Fruit fly (Drosophila melanogaster) whole organism, embryonic: ENCODE results near the gene BomT3.
A peak's percentile ranks its signal among the peaks of the same experiment; 100 is the strongest.

Experiments used
- Bdp1 ChIP-seq: fragments of 200-800 bp; sonication (Bioruptor generic); optimal IDR thresholded peaks from 3 replicates; lab custom pipeline; 2016; ENCODE audit warnings: missing biosample characterization, missing genetic modification characterization
- CG10209 ChIP-seq: fragments of 200-800 bp; sonication (Bioruptor generic); optimal IDR thresholded peaks from 3 replicates; lab custom pipeline; 2017; ENCODE audit warnings: missing biosample characterization, mild to moderate bottlenecking, missing genetic modification characterization, missing genetic modification reagents
- CG10462 ChIP-seq: fragments of 200-800 bp; sonication (Bioruptor generic); optimal IDR thresholded peaks from 2 replicates; lab custom pipeline; 2016; ENCODE audit warnings: missing biosample characterization, missing genetic modification characterization
- CG10654 ChIP-seq: fragments of 200-800 bp; sonication (Bioruptor generic); optimal IDR thresholded peaks from 2 replicates; lab custom pipeline; 2016; ENCODE audit warnings: missing biosample characterization, missing genetic modification characterization
- CG10979 ChIP-seq: fragments of 200-800 bp; sonication (Bioruptor generic); optimal IDR thresholded peaks from 2 replicates; lab custom pipeline; 2018; ENCODE audit warnings: missing biosample characterization, mild to moderate bottlenecking, missing genetic modification characterization, moderate library complexity
- CG11247 ChIP-seq: fragments of 200-800 bp; sonication (Bioruptor generic); IDR thresholded peaks from 2 replicates; pipeline ENCODE4 v1.3.6; 2022; ENCODE audit warnings: missing biosample characterization, missing genetic modification characterization
- CG12299 ChIP-seq: fragments of 200-800 bp; sonication (Bioruptor generic); optimal IDR thresholded peaks from 2 replicates; lab custom pipeline; 2018; ENCODE audit warnings: missing biosample characterization, mild to moderate bottlenecking, missing genetic modification characterization
- CG12942 ChIP-seq: fragments of 200-800 bp; sonication (Bioruptor generic); optimal IDR thresholded peaks from 3 replicates; lab custom pipeline; 2016; ENCODE audit warnings: missing biosample characterization, missing genetic modification characterization
- CG13296 ChIP-seq: fragments of 200-800 bp; sonication (Bioruptor generic); optimal IDR thresholded peaks from 3 replicates; lab custom pipeline; 2018; ENCODE audit warnings: missing biosample characterization, mild to moderate bottlenecking, missing genetic modification characterization
- CG13424 ChIP-seq: fragments of 200-800 bp; sonication (Bioruptor generic); optimal IDR thresholded peaks from 2 replicates; lab custom pipeline; 2019; ENCODE audit warnings: missing biosample characterization, mild to moderate bottlenecking, missing genetic modification characterization, moderate library complexity
- CG14441 ChIP-seq: fragments of 200-800 bp; sonication (Bioruptor generic); IDR thresholded peaks from 2 replicates; pipeline ENCODE4 v1.3.6; 2022; ENCODE audit warnings: missing biosample characterization, missing genetic modification characterization
- CG17328 ChIP-seq: fragments of 200-800 bp; sonication (Bioruptor generic); IDR thresholded peaks from 2 replicates; pipeline ENCODE4 v1.3.6; 2022; ENCODE audit warnings: missing biosample characterization, missing genetic modification characterization
- CG3163 ChIP-seq: fragments of 200-800 bp; sonication (Bioruptor generic); optimal IDR thresholded peaks from 3 replicates; lab custom pipeline; 2016; ENCODE audit warnings: missing biosample characterization, missing genetic modification characterization
- CG3281 ChIP-seq: fragments of 200-800 bp; sonication (Bioruptor generic); optimal IDR thresholded peaks from 3 replicates; lab custom pipeline; 2017; ENCODE audit warnings: missing biosample characterization, mild to moderate bottlenecking, missing genetic modification characterization
- CG33213 ChIP-seq: fragments of 200-800 bp; sonication (Bioruptor generic); optimal IDR thresholded peaks from 3 replicates; lab custom pipeline; 2016; ENCODE audit warnings: missing biosample characterization, missing genetic modification characterization
- CG7372 ChIP-seq: fragments of 200-800 bp; sonication (Bioruptor generic); IDR thresholded peaks from 2 replicates; pipeline ENCODE4 v1.3.6; 2022; ENCODE audit warnings: missing biosample characterization, missing genetic modification characterization
- CG7786 ChIP-seq: fragments of 200-800 bp; sonication (Bioruptor generic); optimal IDR thresholded peaks from 2 replicates; lab custom pipeline; 2016; ENCODE audit warnings: missing biosample characterization, missing genetic modification characterization
- CG8290 ChIP-seq, 3 experiments: fragments of 200-800 bp; sonication (Bioruptor generic); optimal IDR thresholded peaks; 2 replicates each; lab custom pipeline; 2016 to 2019; ENCODE audit warnings: missing biosample characterization in 3 of 3, missing genetic modification characterization in 3 of 3, mild to moderate bottlenecking in 2 of 3, moderate library complexity in 1 of 3
- CTCF ChIP-seq: fragments of 200-800 bp; sonication (Bioruptor generic); optimal IDR thresholded peaks from 2 replicates; lab custom pipeline; 2017; ENCODE audit warnings: missing biosample characterization, mild to moderate bottlenecking, missing genetic modification characterization, moderate library complexity
- D19A ChIP-seq: fragments of 200-800 bp; optimal IDR thresholded peaks from 3 replicates; lab custom pipeline; 2019; ENCODE audit warnings: missing biosample characterization, mild to moderate bottlenecking, missing genetic modification characterization, moderate library complexity
- Gug ChIP-seq: fragments of 200-800 bp; sonication (Bioruptor generic); IDR thresholded peaks from 4 replicates; pipeline ENCODE4 v1.3.6; 2022; ENCODE audit warnings: missing biosample characterization, missing genetic modification characterization
- Kr ChIP-seq: fragments of 200-800 bp; sonication (Bioruptor generic); optimal IDR thresholded peaks from 2 replicates; lab custom pipeline; 2017; ENCODE audit warnings: missing biosample characterization, mild to moderate bottlenecking, missing genetic modification characterization
- MTF-1 ChIP-seq: fragments of 200-800 bp; sonication (Bioruptor generic); optimal IDR thresholded peaks from 2 replicates; lab custom pipeline; 2018; ENCODE audit warnings: missing biosample characterization, mild to moderate bottlenecking, missing genetic modification characterization, borderline replicate concordance
- Meics ChIP-seq: fragments of 200-800 bp; sonication (Bioruptor generic); optimal IDR thresholded peaks from 2 replicates; lab custom pipeline; 2017; ENCODE audit warnings: missing biosample characterization, mild to moderate bottlenecking, missing genetic modification characterization
- Myb ChIP-seq: fragments of 200-800 bp; sonication (Bioruptor generic); optimal IDR thresholded peaks from 2 replicates; lab custom pipeline; 2016; ENCODE audit warnings: missing biosample characterization, missing genetic modification characterization
- Sox100B ChIP-seq: fragments of 200-800 bp; sonication (Bioruptor generic); optimal IDR thresholded peaks from 3 replicates; lab custom pipeline; 2018; ENCODE audit warnings: missing biosample characterization, mild to moderate bottlenecking, missing genetic modification characterization
- Sox102F ChIP-seq: fragments of 200-800 bp; sonication (Bioruptor generic); optimal IDR thresholded peaks from 2 replicates; lab custom pipeline; 2018; ENCODE audit warnings: missing biosample characterization, mild to moderate bottlenecking, missing genetic modification characterization, moderate library complexity
- Sry-β ChIP-seq: fragments of 200-800 bp; sonication (Bioruptor generic); optimal IDR thresholded peaks from 2 replicates; lab custom pipeline; 2018; ENCODE audit warnings: missing biosample characterization, mild to moderate bottlenecking, missing genetic modification characterization, moderate library complexity
- ap ChIP-seq: fragments of 200-800 bp; sonication (Bioruptor generic); IDR thresholded peaks from 2 replicates; pipeline ENCODE4 v1.3.6; 2022; ENCODE audit warnings: missing biosample characterization, missing genetic modification characterization
- az2 ChIP-seq: fragments of 200-800 bp; sonication (Bioruptor generic); optimal IDR thresholded peaks from 3 replicates; lab custom pipeline; 2016; ENCODE audit warnings: missing biosample characterization, missing genetic modification characterization
- bowl ChIP-seq: fragments of 200-800 bp; sonication (Bioruptor generic); IDR thresholded peaks from 2 replicates; pipeline ENCODE4 v1.3.6; 2022; ENCODE audit warnings: missing biosample characterization, missing genetic modification characterization
- cg ChIP-seq: fragments of 200-800 bp; sonication (Bioruptor generic); optimal IDR thresholded peaks from 3 replicates; lab custom pipeline; 2019; ENCODE audit warnings: missing biosample characterization, mild to moderate bottlenecking, missing genetic modification characterization, moderate library complexity
- dm ChIP-seq: fragments of 200-800 bp; sonication (Bioruptor generic); optimal IDR thresholded peaks from 3 replicates; lab custom pipeline; 2016; ENCODE audit warnings: missing biosample characterization, missing genetic modification characterization
- eve ChIP-seq, 2 experiments: fragments of >200 bp; optimal IDR thresholded peaks; 2 replicates each; lab custom pipeline; 2017; ENCODE audit warnings: missing biosample characterization in 2 of 2, missing genetic modification characterization in 2 of 2
- ewg ChIP-seq: fragments of 200-800 bp; sonication (Bioruptor generic); optimal IDR thresholded peaks from 3 replicates; lab custom pipeline; 2017; ENCODE audit warnings: mild to moderate bottlenecking, missing biosample characterization, missing genetic modification reagents, missing genetic modification characterization
- exex ChIP-seq: fragments of 200-800 bp; sonication (Bioruptor generic); optimal IDR thresholded peaks from 4 replicates; lab custom pipeline; 2018; ENCODE audit warnings: missing biosample characterization, mild to moderate bottlenecking, missing genetic modification characterization, moderate library complexity
- h ChIP-seq: fragments of >200 bp; optimal IDR thresholded peaks from 2 replicates; lab custom pipeline; 2017
- her ChIP-seq: fragments of 200-800 bp; sonication (Bioruptor generic); optimal IDR thresholded peaks from 2 replicates; lab custom pipeline; 2016; ENCODE audit warnings: missing biosample characterization, missing genetic modification characterization
- kni ChIP-seq: fragments of 200-800 bp; sonication (Bioruptor generic); optimal IDR thresholded peaks from 3 replicates; lab custom pipeline; 2017; ENCODE audit warnings: mild to moderate bottlenecking, missing biosample characterization, missing genetic modification reagents, missing genetic modification characterization
- lbe ChIP-seq: fragments of 200-800 bp; sonication (Bioruptor generic); optimal IDR thresholded peaks from 2 replicates; lab custom pipeline; 2016; ENCODE audit warnings: missing biosample characterization, mild to moderate bottlenecking, missing genetic modification characterization
- lola ChIP-seq, 3 experiments: fragments of >200 bp in 2 of 3; fragments of 200-800 bp in 1 of 3; sonication (Bioruptor generic) in 1 of 3; optimal IDR thresholded peaks; 2 replicates each; lab custom pipeline; 2017 to 2019; ENCODE audit warnings: missing biosample characterization in 3 of 3, missing genetic modification characterization in 3 of 3, mild to moderate bottlenecking in 1 of 3, moderate library complexity in 1 of 3
- luna ChIP-seq: fragments of 200-800 bp; sonication (Bioruptor generic); optimal IDR thresholded peaks from 2 replicates; lab custom pipeline; 2016; ENCODE audit warnings: missing biosample characterization, missing genetic modification characterization
- maf-S ChIP-seq: fragments of 200-800 bp; sonication (Bioruptor generic); optimal IDR thresholded peaks from 2 replicates; lab custom pipeline; 2016; ENCODE audit warnings: missing biosample characterization, missing genetic modification characterization
- nau ChIP-seq: fragments of 200-800 bp; sonication (Bioruptor generic); optimal IDR thresholded peaks from 3 replicates; lab custom pipeline; 2017; ENCODE audit warnings: missing biosample characterization, mild to moderate bottlenecking, missing genetic modification characterization, missing genetic modification reagents
- phol ChIP-seq: fragments of 200-800 bp; sonication (Bioruptor generic); optimal IDR thresholded peaks from 3 replicates; lab custom pipeline; 2018; ENCODE audit warnings: missing biosample characterization, mild to moderate bottlenecking, missing genetic modification characterization, moderate library complexity
- sim ChIP-seq: fragments of 200-800 bp; sonication (Bioruptor generic); IDR thresholded peaks from 2 replicates; pipeline ENCODE4 v1.3.6; 2022; ENCODE audit warnings: missing biosample characterization, missing genetic modification characterization
- slou ChIP-seq: fragments of 200-800 bp; sonication (Bioruptor generic); optimal IDR thresholded peaks from 3 replicates; lab custom pipeline; 2016; ENCODE audit warnings: missing biosample characterization, missing genetic modification characterization
- tio ChIP-seq: fragments of 200-800 bp; sonication (Bioruptor generic); optimal IDR thresholded peaks from 2 replicates; lab custom pipeline; 2017; ENCODE audit warnings: missing biosample characterization, missing genetic modification characterization, inconsistent platforms
- trem ChIP-seq: fragments of 200-800 bp; optimal IDR thresholded peaks from 3 replicates; lab custom pipeline; 2019; ENCODE audit warnings: missing biosample characterization, mild to moderate bottlenecking, missing genetic modification characterization, moderate library complexity
- usp ChIP-seq: fragments of >200 bp; optimal IDR thresholded peaks from 2 replicates; lab custom pipeline; 2017; ENCODE audit warnings: missing biosample characterization, missing genetic modification characterization

Gene BomT3

dm6 chr3R:22133337-22134014, 47.3 kb upstream of the BomT3 start, which contains the start of gene SKIP (continued):
- TF ChIP-seq Kr (GFP tag; lab: Kevin White, UChicago) (no peak), ap (GFP tag; lab: Robert Waterston, UW) (no peak), Sox100B (GFP tag; lab: Kevin White, UChicago) (no peak), CTCF (peak; percentile 9), ewg (GFP tag; lab: Kevin White, UChicago) (peak; percentile 71), maf-S (GFP tag; lab: Kevin White, UChicago) (peak; percentile 16), CG10979 (peak; percentile 17), her (GFP tag; lab: Kevin White, UChicago) (peak; percentile 46), CG7786 (GFP tag; lab: Kevin White, UChicago) (no peak), Meics (peak; percentile 27), h (lab: Kevin White, UChicago) (no peak), CG12299 (tag; lab: Kevin White, UChicago) (no peak), CG13424 (no peak), CG8290 (GFP tag; optimal IDR thresholded peaks at IDR 0.05; lab: Kevin White, UChicago) (no peak), CG8290 (tag; optimal IDR thresholded peaks at IDR 0.05; lab: Kevin White, UChicago) (peak in 1 of 2 experiments; percentile 61), CG10462 (no peak), az2 (GFP tag; lab: Kevin White, UChicago) (no peak), exex (tag; lab: Kevin White, UChicago) (no peak), phol (tag; lab: Kevin White, UChicago) (no peak), CG11247 (GFP tag; lab: Robert Waterston, UW) (no peak), CG14441 (0 out of 2 replicates have a peak, but pooled peaks have one; percentile 15), CG17328 (GFP tag; lab: Robert Waterston, UW) (peak; percentile 49), CG12942 (GFP tag; lab: Kevin White, UChicago) (no peak), CG13296 (GFP tag; lab: Kevin White, UChicago) (no peak), CG33213 (GFP tag; lab: Kevin White, UChicago) (peak; percentile 57), CG10654 (GFP tag; lab: Kevin White, UChicago) (no peak), tio (GFP tag; lab: Kevin White, UChicago) (no peak), cg (GFP tag; lab: Kevin White, UChicago) (no peak), MTF-1 (GFP tag; lab: Kevin White, UChicago) (peak; percentile 29), CG3281 (peak; percentile 52), Sry-β (GFP tag; lab: Kevin White, UChicago) (no peak), Gug (GFP tag; lab: Robert Waterston, UW) (peak; percentile 39; the same call in 1 of the 4 replicates), Bdp1 (no peak), sim (GFP tag; lab: Robert Waterston, UW) (no peak), trem (tag; lab: Kevin White, UChicago) (peak; percentile 42), CG7372 (GFP tag; lab: Robert Waterston, UW) (no peak), dm (GFP tag; lab: Kevin White, UChicago) (no peak), D19A (tag; lab: Kevin White, UChicago) (peak; percentile 40), eve (GFP tag; optimal IDR thresholded peaks at IDR 0.05; lab: Kevin White, UChicago) (no peak), luna (no peak), kni (GFP tag; lab: Kevin White, UChicago) (peak; percentile 49), Sox102F (no peak), lola (GFP tag; optimal IDR thresholded peaks at IDR 0.05; lab: Kevin White, UChicago) (no peak), nau (GFP tag; lab: Kevin White, UChicago) (no peak), bowl (GFP tag; lab: Robert Waterston, UW) (0 out of 2 replicates have a peak, but pooled peaks have one; percentile 11), CG10209 (no peak), lbe (no peak), slou (no peak), usp (GFP tag; lab: Kevin White, UChicago) (no peak), CG3163 (GFP tag; lab: Kevin White, UChicago) (peak; percentile 31), Myb (peak; percentile 24)
